Worm (Caenorhabditis elegans): ENCODE measurements around the gene Y53G8AR.6.
A peak's percentile ranks its signal among the peaks of the same experiment; 100 is the strongest.
"Not testable (repeated sequence)": the region's sequence is repeated elsewhere in the genome, so short reads cannot be mapped to it uniquely, and the experiment has no call there.

The Y53G8AR.6 gene

ce11 chrIII:3259691-3260090 lies 34.9 kb upstream of the Y53G8AR.6 start, which contains the start of gene Y53G8AM.6:
Y53G8AM.6 (minus strand) TSS chrIII:3259791.
- TF ChIP-seq ztf-23 (GFP tag; IDR thresholded peaks at IDR 0.05); klf-2 (GFP tag; conservative IDR thresholded peaks at IDR 0.05); cog-1 (tag; optimal IDR thresholded peaks at IDR 0.05): not testable (repeated sequence)

- peak; percentile 36; the same call in 1 of the 2 replicates for TF ChIP-seq T22C8.4 (GFP tag; IDR thresholded peaks at IDR 0.05)
- no peak for TF ChIP-seq flt-1 (GFP tag; IDR thresholded peaks at IDR 0.05)
These were observed 30.8 kb upstream of the Y53G8AR.6 start for ce11 chrIII:3263696-3264095.

ce11 chrIII:3266602-3267001 lies 27.9 kb upstream of the Y53G8AR.6 start, which contains the start of gene Y53G8AM.7:
Y53G8AM.7 (minus strand) TSS chrIII:3266702.
- TF ChIP-seq flt-1 (GFP tag; IDR thresholded peaks at IDR 0.05) = no peak
- no peak for TF ChIP-seq T22C8.4 (GFP tag; IDR thresholded peaks at IDR 0.05)

- 0 out of 2 replicates have a peak, but pooled peaks have one; percentile 21 for TF ChIP-seq flt-1 (GFP tag; IDR thresholded peaks at IDR 0.05)
- TF ChIP-seq cog-1 (tag; optimal IDR thresholded peaks at IDR 0.05) = peak; percentile 72
- TF ChIP-seq T22C8.4 (GFP tag; IDR thresholded peaks at IDR 0.05) = no peak
- TF ChIP-seq tab-1 (GFP tag; IDR thresholded peaks at IDR 0.05) = no peak
- TF ChIP-seq ztf-29 (GFP tag; IDR thresholded peaks at IDR 0.05) = no peak
These were observed 22.9 kb upstream of the Y53G8AR.6 start for ce11 chrIII:3271682-3272081.

- no peak for TF ChIP-seq ref-1 (GFP tag; conservative IDR thresholded peaks at IDR 0.05)
- no peak for TF ChIP-seq klf-2 (GFP tag; conservative IDR thresholded peaks at IDR 0.05)
- TF ChIP-seq flt-1 (GFP tag; IDR thresholded peaks at IDR 0.05) = no peak
- no peak for TF ChIP-seq T22C8.4 (GFP tag; IDR thresholded peaks at IDR 0.05)
- TF ChIP-seq med-1 (GFP tag; optimal IDR thresholded peaks at IDR 0.05; ENCODE audit: insufficient read depth) = no peak
- TF ChIP-seq tab-1 (GFP tag; IDR thresholded peaks at IDR 0.05) = no peak
- no peak for TF ChIP-seq ztf-29 (GFP tag; IDR thresholded peaks at IDR 0.05)
- TF ChIP-seq cog-1 (tag; optimal IDR thresholded peaks at IDR 0.05) = no peak
- no peak for TF ChIP-seq ztf-23 (GFP tag; IDR thresholded peaks at IDR 0.05)
These were observed 21.4 kb upstream of the Y53G8AR.6 start for ce11 chrIII:3273141-3273540.

ce11 chrIII:3278610-3279009 lies 15.9 kb upstream of the Y53G8AR.6 start, which contains the start of gene Y53G8AM.8:
Y53G8AM.8 (minus strand) TSS chrIII:3278710.
- TF ChIP-seq cog-1 (tag; optimal IDR thresholded peaks at IDR 0.05) (no peak), klf-2 (GFP tag; conservative IDR thresholded peaks at IDR 0.05) (no peak), T22C8.4 (GFP tag; IDR thresholded peaks at IDR 0.05) (no peak), ztf-29 (GFP tag; IDR thresholded peaks at IDR 0.05) (no peak), ref-1 (GFP tag; conservative IDR thresholded peaks at IDR 0.05) (no peak), flt-1 (GFP tag; IDR thresholded peaks at IDR 0.05) (no peak), med-1 (GFP tag; optimal IDR thresholded peaks at IDR 0.05; ENCODE audit: insufficient read depth) (no peak)

ce11 chrIII:3279304-3279703 lies 15.2 kb upstream of the Y53G8AR.6 start:
- TF ChIP-seq klf-2 (GFP tag; conservative IDR thresholded peaks at IDR 0.05) (no peak), tab-1 (GFP tag; IDR thresholded peaks at IDR 0.05) (no peak), ref-1 (GFP tag; conservative IDR thresholded peaks at IDR 0.05) (no peak), ztf-23 (GFP tag; IDR thresholded peaks at IDR 0.05) (0 out of 2 replicates have a peak, but pooled peaks have one; percentile 39), flt-1 (GFP tag; IDR thresholded peaks at IDR 0.05) (no peak), cog-1 (tag; optimal IDR thresholded peaks at IDR 0.05) (peak; percentile 55), ztf-29 (GFP tag; IDR thresholded peaks at IDR 0.05) (no peak), med-1 (GFP tag; optimal IDR thresholded peaks at IDR 0.05; ENCODE audit: insufficient read depth) (no peak), T22C8.4 (GFP tag; IDR thresholded peaks at IDR 0.05) (no peak)

- no peak for TF ChIP-seq ref-1 (GFP tag; conservative IDR thresholded peaks at IDR 0.05)
- no peak for TF ChIP-seq klf-2 (GFP tag; conservative IDR thresholded peaks at IDR 0.05)
- TF ChIP-seq ztf-23 (GFP tag; IDR thresholded peaks at IDR 0.05) = no peak
- TF ChIP-seq tab-1 (GFP tag; IDR thresholded peaks at IDR 0.05) = no peak
- no peak for TF ChIP-seq cog-1 (tag; optimal IDR thresholded peaks at IDR 0.05)
- no peak for TF ChIP-seq ztf-29 (GFP tag; IDR thresholded peaks at IDR 0.05)
- TF ChIP-seq T22C8.4 (GFP tag; IDR thresholded peaks at IDR 0.05) = no peak
- TF ChIP-seq flt-1 (GFP tag; IDR thresholded peaks at IDR 0.05) = no peak
- TF ChIP-seq med-1 (GFP tag; optimal IDR thresholded peaks at IDR 0.05; ENCODE audit: insufficient read depth) = no peak
These were observed 12.6 kb upstream of the Y53G8AR.6 start, which contains the start of gene mfsd-8 for ce11 chrIII:3281860-3282358. mfsd-8 (plus strand) TSS chrIII:3282308.

- TF ChIP-seq ztf-29 (GFP tag; IDR thresholded peaks at IDR 0.05) (no peak), ztf-23 (GFP tag; IDR thresholded peaks at IDR 0.05) (no peak), klf-2 (GFP tag; conservative IDR thresholded peaks at IDR 0.05) (no peak), ref-1 (GFP tag; conservative IDR thresholded peaks at IDR 0.05) (no peak)
These were observed 2.6 kb downstream of the Y53G8AR.6 start, which contains the start of gene Y53G8AR.5 for ce11 chrIII:3297151-3297550. Y53G8AR.5 (plus strand) TSS chrIII:3297451.

ce11 chrIII:3304554-3304953 lies 10.0 kb downstream of the Y53G8AR.6 start:
- TF ChIP-seq tab-1 (GFP tag; IDR thresholded peaks at IDR 0.05) (no peak), ref-1 (GFP tag; conservative IDR thresholded peaks at IDR 0.05) (no peak), ztf-23 (GFP tag; IDR thresholded peaks at IDR 0.05) (no peak), ztf-29 (GFP tag; IDR thresholded peaks at IDR 0.05) (no peak), flt-1 (GFP tag; IDR thresholded peaks at IDR 0.05) (no peak), T22C8.4 (GFP tag; IDR thresholded peaks at IDR 0.05) (no peak), cog-1 (tag; optimal IDR thresholded peaks at IDR 0.05) (no peak), med-1 (GFP tag; optimal IDR thresholded peaks at IDR 0.05; ENCODE audit: insufficient read depth) (no peak), klf-2 (GFP tag; conservative IDR thresholded peaks at IDR 0.05) (no peak)

ce11 chrIII:3306322-3306721 lies 11.8 kb downstream of the Y53G8AR.6 start:
- TF ChIP-seq flt-1 (GFP tag; IDR thresholded peaks at IDR 0.05) (no peak), ref-1 (GFP tag; conservative IDR thresholded peaks at IDR 0.05) (no peak), ztf-29 (GFP tag; IDR thresholded peaks at IDR 0.05) (no peak), T22C8.4 (GFP tag; IDR thresholded peaks at IDR 0.05) (no peak), klf-2 (GFP tag; conservative IDR thresholded peaks at IDR 0.05) (no peak), ztf-23 (GFP tag; IDR thresholded peaks at IDR 0.05) (no peak), tab-1 (GFP tag; IDR thresholded peaks at IDR 0.05) (no peak), cog-1 (tag; optimal IDR thresholded peaks at IDR 0.05) (no peak), med-1 (GFP tag; optimal IDR thresholded peaks at IDR 0.05; ENCODE audit: insufficient read depth) (no peak)
